Fruit fly (Drosophila melanogaster): Measurements from ENCODE around the gene CG12398.

DNA sequence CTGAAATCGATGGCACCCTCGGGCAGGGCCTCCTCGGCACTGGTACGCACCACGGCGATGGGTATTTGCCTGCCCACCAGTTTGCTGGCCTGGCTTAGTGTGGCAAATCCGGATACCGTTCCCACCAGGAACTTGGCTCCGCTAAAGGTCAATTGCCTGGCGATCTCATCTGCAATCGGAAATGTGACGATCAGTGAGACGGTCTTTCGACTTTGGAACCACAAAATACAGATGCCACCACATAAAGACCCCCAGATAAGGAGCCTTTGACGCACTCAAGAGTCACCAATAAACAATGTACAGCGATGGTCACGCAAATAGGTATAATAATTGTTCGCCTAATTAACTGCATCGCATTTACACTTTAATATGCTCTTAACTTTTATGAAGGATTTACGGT lies 22.6 kb upstream of the CG12398 start:
- no peak for TF ChIP-seq CTCF (optimal IDR thresholded peaks at IDR 0.05)
- no peak for TF ChIP-seq CG8478 (optimal IDR thresholded peaks at IDR 0.05)
